Fruit fly (Drosophila melanogaster): ENCODE data around the gene CycY.

CycY gene

dm6 chr2L:11845159-11845788 is 31.7 kb upstream of the CycY start (continued):
- no peak for TF ChIP-seq CG11247 (GFP tag; IDR thresholded peaks at IDR 0.05)
- no peak for TF ChIP-seq CG14050 (GFP tag; IDR thresholded peaks at IDR 0.05)
- TF ChIP-seq CrebB (tag; optimal IDR thresholded peaks at IDR 0.05): no peak
- TF ChIP-seq eyg (GFP tag; optimal IDR thresholded peaks at IDR 0.05): peak; percentile 11
- TF ChIP-seq CG12659 (GFP tag; optimal IDR thresholded peaks at IDR 0.05): peak; percentile 24
- peak; percentile 33 for TF ChIP-seq CG7987 (GFP tag; optimal IDR thresholded peaks at IDR 0.05)
- no peak for TF ChIP-seq Optix (GFP tag; IDR thresholded peaks at IDR 0.05)
- peak; percentile 48 for TF ChIP-seq lab (GFP tag; optimal IDR thresholded peaks at IDR 0.05)
- peak; percentile 27 for TF ChIP-seq CG12071 (GFP tag; optimal IDR thresholded peaks at IDR 0.05)
- 0 out of 3 replicates have a peak, but pooled peaks have one; percentile 7 for TF ChIP-seq ci (GFP tag; IDR thresholded peaks at IDR 0.05)
- TF ChIP-seq schlank (tag; optimal IDR thresholded peaks at IDR 0.05): peak; percentile 7
- TF ChIP-seq HmgZ (tag; optimal IDR thresholded peaks at IDR 0.05): no peak
- TF ChIP-seq CG4707 (GFP tag; optimal IDR thresholded peaks at IDR 0.05): no peak
- TF ChIP-seq ab (GFP tag; optimal IDR thresholded peaks at IDR 0.05): no peak
- TF ChIP-seq tap (tag; optimal IDR thresholded peaks at IDR 0.05): no peak
- peak; percentile 30 for TF ChIP-seq sd (tag; optimal IDR thresholded peaks at IDR 0.05)
- peak; percentile 81 for TF ChIP-seq Med (GFP tag)
- TF ChIP-seq Awh (GFP tag; IDR thresholded peaks at IDR 0.05): peak; percentile 57; the same call in 1 of the 2 replicates
- TF ChIP-seq Hmr (GFP tag; optimal IDR thresholded peaks at IDR 0.05): peak; percentile 41
- peak; percentile 20 for TF ChIP-seq CG3281 (GFP tag; optimal IDR thresholded peaks at IDR 0.05)
- 0 out of 2 replicates have a peak, but pooled peaks have one; percentile 13 for TF ChIP-seq Ptx1 (GFP tag; IDR thresholded peaks at IDR 0.05)
- peak; percentile 27 for TF ChIP-seq Fer1 (GFP tag; optimal IDR thresholded peaks at IDR 0.05)
- TF ChIP-seq CG8290 (GFP tag; optimal IDR thresholded peaks at IDR 0.05): no peak
- peak in 1 of 2 experiments; percentile 60 for TF ChIP-seq CG8290 (tag; optimal IDR thresholded peaks at IDR 0.05)
- no peak for TF ChIP-seq sens-2 (GFP tag; IDR thresholded peaks at IDR 0.05)
- TF ChIP-seq abd-A (tag; optimal IDR thresholded peaks at IDR 0.05): peak; percentile 13
- peak; percentile 30; the same call in 1 of the 2 replicates for TF ChIP-seq sob (GFP tag; IDR thresholded peaks at IDR 0.05)
- TF ChIP-seq odd (GFP tag; optimal IDR thresholded peaks at IDR 0.05): no peak
- peak; percentile 1 for TF ChIP-seq MTF-1 (GFP tag; optimal IDR thresholded peaks at IDR 0.05; ENCODE audit: borderline replicate concordance)
- peak; percentile 46 for TF ChIP-seq ATbp (GFP tag; optimal IDR thresholded peaks at IDR 0.05)
- TF ChIP-seq sna (GFP tag; IDR thresholded peaks at IDR 0.05; ENCODE audit: partially characterized antibody): no peak
- peak; percentile 92 for TF ChIP-seq mirr (GFP tag; optimal IDR thresholded peaks at IDR 0.05)
- TF ChIP-seq Meics (GFP tag; optimal IDR thresholded peaks at IDR 0.05): peak; percentile 87
- peak; percentile 49 for TF ChIP-seq sens (GFP tag)
- no peak for TF ChIP-seq CG14965 (GFP tag; optimal IDR thresholded peaks at IDR 0.05; ENCODE audit: borderline replicate concordance)
- peak; percentile 19 for TF ChIP-seq Vsx1 (GFP tag; optimal IDR thresholded peaks at IDR 0.05)
- TF ChIP-seq CG34376 (GFP tag; optimal IDR thresholded peaks at IDR 0.05): peak; percentile 41
- TF ChIP-seq grn (GFP tag; optimal IDR thresholded peaks at IDR 0.05): peak; percentile 40
- 0 out of 2 replicates have a peak, but pooled peaks have one; percentile 34 for TF ChIP-seq Atf6 (GFP tag; IDR thresholded peaks at IDR 0.05)
- peak; percentile 76 for TF ChIP-seq exex (tag; optimal IDR thresholded peaks at IDR 0.05)
- TF ChIP-seq CG13296 (GFP tag; optimal IDR thresholded peaks at IDR 0.05): peak; percentile 29
- TF ChIP-seq caup (GFP tag; optimal IDR thresholded peaks at IDR 0.05; ENCODE audit: severe bottlenecking): peak; percentile 38
- TF ChIP-seq Asciz (GFP tag; optimal IDR thresholded peaks at IDR 0.05): peak; percentile 31
- peak; percentile 43 for TF ChIP-seq CG2678 (tag; optimal IDR thresholded peaks at IDR 0.05)
- TF ChIP-seq CG15514 (GFP tag; optimal IDR thresholded peaks at IDR 0.05): peak; percentile 33
- TF ChIP-seq GATAe (GFP tag; conservative IDR thresholded peaks at IDR 0.05): 0 out of 2 replicates have a peak, but pooled peaks have one; percentile 16
- TF ChIP-seq wek (GFP tag; optimal IDR thresholded peaks at IDR 0.05): peak; percentile 37

Measured in whole organism, embryonic.